Worm (Caenorhabditis elegans) whole organism, mixed stage, embryonic: ENCODE measurements around the gene Y68A4B.3.

Experiments
- M03D4.4 ChIP-seq: sonication (generic microtip); optimal IDR thresholded peaks from 2 replicates; lab custom pipeline; 2017; ENCODE audit warnings: mild to moderate bottlenecking, missing genetic modification characterization, missing compliant biosample characterization
- ceh-43 ChIP-seq: fragments of 200-800 bp; sonication (Bioruptor generic); optimal IDR thresholded peaks from 2 replicates; lab custom pipeline; 2018; ENCODE audit warnings: mild to moderate bottlenecking, missing genetic modification characterization, moderate library complexity, missing compliant biosample characterization
- elt-3 ChIP-seq: fragments of 150-350 bp; optimal IDR thresholded peaks from 2 replicates; lab custom pipeline; 2014; ENCODE audit warnings: missing biosample characterization, missing genetic modification characterization
- flh-1 ChIP-seq: fragments of 200-800 bp; sonication (Bioruptor generic); optimal IDR thresholded peaks from 2 replicates; lab custom pipeline; 2018; ENCODE audit warnings: mild to moderate bottlenecking, missing genetic modification characterization, moderate library complexity, missing compliant biosample characterization
- lin-32 ChIP-seq: fragments of 200-800 bp; sonication (Bioruptor generic); optimal IDR thresholded peaks from 2 replicates; lab custom pipeline; 2018; ENCODE audit warnings: mild to moderate bottlenecking, missing genetic modification characterization, missing compliant biosample characterization
- mep-1 ChIP-seq: fragments of 150-350 bp; optimal IDR thresholded peaks from 2 replicates; lab custom pipeline; 2017; ENCODE audit warnings: missing biosample characterization, missing genetic modification reagents, missing genetic modification characterization, inconsistent platforms
- nhr-12 ChIP-seq: fragments of 150-350 bp; optimal IDR thresholded peaks from 2 replicates; lab custom pipeline; 2014; ENCODE audit warnings: missing biosample characterization, missing genetic modification characterization
- nhr-237 ChIP-seq: fragments of 150-350 bp; optimal IDR thresholded peaks from 2 replicates; lab custom pipeline; 2014; ENCODE audit warnings: missing biosample characterization, missing genetic modification characterization
- nhr-28 ChIP-seq: fragments of 150-350 bp; optimal IDR thresholded peaks from 2 replicates; lab custom pipeline; 2014; ENCODE audit warnings: missing biosample characterization, missing genetic modification characterization
- pha-4 ChIP-seq: fragments of 150-350 bp; optimal IDR thresholded peaks from 2 replicates; lab custom pipeline; 2018; ENCODE audit warnings: missing biosample characterization, missing genetic modification reagents, missing genetic modification characterization
- sptf-1 ChIP-seq: sonication (generic microtip); optimal IDR thresholded peaks from 2 replicates; lab custom pipeline; 2017; ENCODE audit warnings: mild to moderate bottlenecking, missing genetic modification characterization, moderate library complexity, missing compliant biosample characterization
- ztf-11 ChIP-seq: fragments of 150-350 bp; optimal IDR thresholded peaks from 2 replicates; lab custom pipeline; 2014; ENCODE audit warnings: missing biosample characterization, missing genetic modification characterization

Gene Y68A4B.3

ce11 chrV:17192238-17192637 lies 50.2 kb downstream of the Y68A4B.3 start, which contains the start of gene srz-47:
Gene srz-47, minus strand, starts transcription at chrV:17192338.
- TF ChIP-seq mep-1: no peak
- no peak for TF ChIP-seq ztf-11 (tag; lab: Kevin White, UChicago)
- TF ChIP-seq sptf-1: no peak
- no peak for TF ChIP-seq nhr-12 (tag; lab: Kevin White, UChicago)
- no peak for TF ChIP-seq nhr-237
- TF ChIP-seq ceh-43 (GFP tag; lab: Kevin White, UChicago): no peak
- no peak for TF ChIP-seq elt-3 (tag; lab: Kevin White, UChicago)
- no peak for TF ChIP-seq flh-1 (GFP tag; lab: Kevin White, UChicago)
- TF ChIP-seq pha-4: no peak
- no peak for TF ChIP-seq M03D4.4 (tag; lab: Kevin White, UChicago)
- no peak for TF ChIP-seq nhr-28 (tag; lab: Kevin White, UChicago)
- TF ChIP-seq lin-32: no peak
